Worm (Caenorhabditis elegans): ENCODE results near the gene nlp-24.

Gene nlp-24

ce11 chrV:11598807-11599206 lies 17.4 kb upstream of the nlp-24 start, which contains the start of gene srx-84:
TSS of gene srx-84 (plus strand) at chrV:11599107.
- TF ChIP-seq pha-2 (tag; optimal IDR thresholded peaks at IDR 0.05) (no peak), ceh-30 (tag; optimal IDR thresholded peaks at IDR 0.05) (no peak), fkh-10 (GFP tag; optimal IDR thresholded peaks at IDR 0.05) (no peak), gmeb-2 (tag; optimal IDR thresholded peaks at IDR 0.05) (no peak), C08G9.2 (tag; optimal IDR thresholded peaks at IDR 0.05) (no peak), eyg-1 (tag; optimal IDR thresholded peaks at IDR 0.05) (no peak), dmd-4 (tag; optimal IDR thresholded peaks at IDR 0.05; ENCODE audit: borderline replicate concordance) (no peak), ets-4 (tag; optimal IDR thresholded peaks at IDR 0.05) (no peak)

DNA sequence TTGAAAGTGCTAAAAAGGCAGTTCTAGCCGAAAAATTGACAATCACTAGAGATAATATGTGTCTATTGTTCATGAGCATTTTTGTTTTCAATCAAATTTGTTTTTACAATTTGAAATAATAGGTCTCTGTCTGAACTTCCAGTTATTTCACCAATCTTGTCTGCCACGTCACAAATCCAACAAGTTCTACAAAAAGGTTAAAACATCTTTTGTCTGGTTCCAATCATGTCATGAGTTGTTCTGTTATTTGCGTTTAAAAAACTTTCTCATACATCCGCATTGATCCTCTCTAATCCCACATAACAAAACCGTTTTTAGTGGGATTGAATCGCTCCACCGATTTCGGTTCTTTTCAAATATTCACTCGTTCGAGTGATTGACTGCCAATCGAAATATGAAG lies 15.4 kb upstream of the nlp-24 start, which contains the start of gene F35B12.9:
Gene F35B12.9, plus strand, starts transcription at position 372 of the 400 bp plus-strand sequence.
- TF ChIP-seq unc-42 (tag; optimal IDR thresholded peaks at IDR 0.05) (no peak), nhr-11 (tag; optimal IDR thresholded peaks at IDR 0.05) (no peak), Y22D7AL.16 (tag; optimal IDR thresholded peaks at IDR 0.05) (no peak), nfya-1 (tag; optimal IDR thresholded peaks at IDR 0.05) (no peak), ceh-24 (tag; optimal IDR thresholded peaks at IDR 0.05) (no peak), mec-3 (tag; optimal IDR thresholded peaks at IDR 0.05; ENCODE audit: borderline replicate concordance) (no peak), K09A11.1 (tag; optimal IDR thresholded peaks at IDR 0.05; ENCODE audit: insufficient read depth) (no peak), dmd-4 (tag; optimal IDR thresholded peaks at IDR 0.05; ENCODE audit: borderline replicate concordance) (no peak), sdc-2 (tag; optimal IDR thresholded peaks at IDR 0.05) (no peak), ceh-6 (GFP tag; optimal IDR thresholded peaks at IDR 0.05) (no peak), ceh-22 (tag; optimal IDR thresholded peaks at IDR 0.05) (no peak), npax-4 (tag; optimal IDR thresholded peaks at IDR 0.05) (no peak), unc-55 (GFP tag; optimal IDR thresholded peaks at IDR 0.05) (no peak), pha-4 (tag; optimal IDR thresholded peaks at IDR 0.05) (no peak), sox-2 (GFP tag; IDR thresholded peaks at IDR 0.05) (no peak), gmeb-2 (tag; optimal IDR thresholded peaks at IDR 0.05) (no peak), ttx-3 (tag; optimal IDR thresholded peaks at IDR 0.05) (no peak), eyg-1 (tag; optimal IDR thresholded peaks at IDR 0.05) (no peak), F13H6.1 (tag; optimal IDR thresholded peaks at IDR 0.05) (no peak), ceh-34 (tag; optimal IDR thresholded peaks at IDR 0.05) (no peak)

DNA sequence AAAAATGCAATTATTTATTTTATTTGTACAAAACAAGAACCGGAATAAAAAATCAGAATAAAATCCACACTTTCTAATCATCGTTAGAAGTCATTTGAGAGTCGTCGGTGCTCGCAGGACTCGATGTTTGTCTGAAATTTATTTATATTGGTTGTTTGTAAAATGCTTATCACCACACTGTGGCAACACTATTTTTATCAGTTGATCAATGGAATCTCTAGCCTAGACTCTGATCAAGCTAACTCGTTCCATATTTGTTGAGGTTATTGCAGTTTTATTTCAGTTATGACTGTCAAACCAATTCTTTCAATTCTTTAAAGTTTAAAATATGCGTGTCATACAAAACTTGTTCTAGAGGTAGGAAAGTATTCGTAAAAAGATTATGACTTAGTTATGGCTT lies 11.7 kb upstream of the nlp-24 start, which contains the start of gene dhs-20:
Gene dhs-20, minus strand, starts transcription at position 80 of the 400 bp plus-strand sequence.
- TF ChIP-seq madf-2 (tag; optimal IDR thresholded peaks at IDR 0.05): no peak
- no peak for TF ChIP-seq ztf-16 (tag; optimal IDR thresholded peaks at IDR 0.05)
- TF ChIP-seq sox-2 (GFP tag; IDR thresholded peaks at IDR 0.05): no peak
- no peak for TF ChIP-seq nhr-11 (tag; optimal IDR thresholded peaks at IDR 0.05)
- TF ChIP-seq hlh-30 (tag; optimal IDR thresholded peaks at IDR 0.05; ENCODE audit: insufficient read depth): no peak
- TF ChIP-seq Y22D7AL.16 (tag; optimal IDR thresholded peaks at IDR 0.05): no peak
- no peak for TF ChIP-seq ceh-19 (GFP tag; optimal IDR thresholded peaks at IDR 0.05)
- no peak for TF ChIP-seq gmeb-2 (tag; optimal IDR thresholded peaks at IDR 0.05)
- no peak for TF ChIP-seq syd-9 (tag; optimal IDR thresholded peaks at IDR 0.05)
- no peak for TF ChIP-seq elt-2 (tag; optimal IDR thresholded peaks at IDR 0.05)

ce11 chrV:11605227-11605626 lies 10.9 kb upstream of the nlp-24 start:
- no peak for TF ChIP-seq T23F11.4 (GFP tag; optimal IDR thresholded peaks at IDR 0.05)
- TF ChIP-seq ceh-6 (GFP tag; optimal IDR thresholded peaks at IDR 0.05): no peak
- no peak for TF ChIP-seq unc-86 (tag; optimal IDR thresholded peaks at IDR 0.05)
- no peak for TF ChIP-seq ahr-1 (tag; optimal IDR thresholded peaks at IDR 0.05)
- TF ChIP-seq ztf-16 (tag; optimal IDR thresholded peaks at IDR 0.05): no peak
- no peak for TF ChIP-seq madf-2 (tag; optimal IDR thresholded peaks at IDR 0.05)
- TF ChIP-seq sox-4 (tag; optimal IDR thresholded peaks at IDR 0.05): no peak
- TF ChIP-seq ceh-19 (GFP tag; optimal IDR thresholded peaks at IDR 0.05): no peak
- no peak for TF ChIP-seq ceh-9 (tag; optimal IDR thresholded peaks at IDR 0.05)

Measured in whole organism, late embryonic.